Worm (Caenorhabditis elegans): ENCODE results near the gene mboa-3.

DNA sequence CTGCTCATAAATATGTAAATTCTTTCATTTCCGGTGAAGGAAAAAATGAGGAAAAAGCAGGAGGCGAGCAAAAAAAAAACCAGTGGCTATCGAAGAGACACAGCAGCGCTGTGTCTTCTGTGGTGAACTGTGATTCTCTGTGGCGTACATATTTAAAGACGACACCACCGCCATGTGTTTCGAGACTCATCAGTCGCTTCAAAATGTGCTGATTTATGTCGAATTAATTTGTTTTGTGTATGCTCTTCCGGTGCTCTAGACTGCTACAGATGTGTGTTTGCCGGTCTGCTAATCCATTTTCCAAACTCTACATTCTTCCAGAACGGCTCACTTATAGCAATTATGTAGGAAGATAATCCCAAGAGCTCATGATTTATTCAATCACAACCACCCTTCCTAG lies 42.9 kb upstream of the mboa-3 start:
- TF ChIP-seq klf-2 (GFP tag; conservative IDR thresholded peaks at IDR 0.05): no peak
- no peak for TF ChIP-seq flt-1 (GFP tag; IDR thresholded peaks at IDR 0.05)
- TF ChIP-seq ref-1 (GFP tag; conservative IDR thresholded peaks at IDR 0.05): no peak
- TF ChIP-seq tab-1 (GFP tag; IDR thresholded peaks at IDR 0.05): no peak
- no peak for TF ChIP-seq cog-1 (tag; optimal IDR thresholded peaks at IDR 0.05)
- no peak for TF ChIP-seq ztf-23 (GFP tag; IDR thresholded peaks at IDR 0.05)
